Worm (Caenorhabditis elegans) whole organism, L3 larva: Measurements from ENCODE around the gene C27A2.7.
A peak's percentile ranks its signal among the peaks of the same experiment; 100 is the strongest.

Experiments
- R02D3.7 ChIP-seq: fragments of 150-350 bp; optimal IDR thresholded peaks from 2 replicates; lab custom pipeline; 2014; ENCODE audit warnings: missing biosample characterization, missing genetic modification characterization
- ZK546.5 ChIP-seq: sonication (generic microtip); optimal IDR thresholded peaks from 2 replicates; lab custom pipeline; 2017; ENCODE audit warnings: missing biosample characterization, missing genetic modification characterization
- ceh-28 ChIP-seq: fragments of 150-350 bp; optimal IDR thresholded peaks from 2 replicates; lab custom pipeline; 2014; ENCODE audit warnings: missing biosample characterization, missing genetic modification reagents, missing genetic modification characterization
- fkh-2 ChIP-seq: fragments of 150-350 bp; optimal IDR thresholded peaks from 2 replicates; lab custom pipeline; 2014; ENCODE audit warnings: missing biosample characterization, missing genetic modification reagents, missing genetic modification characterization
- lsy-12 ChIP-seq: sonication (generic microtip); optimal IDR thresholded peaks from 2 replicates; lab custom pipeline; 2016; ENCODE audit warnings: mild to moderate bottlenecking, missing genetic modification characterization, missing compliant biosample characterization
- nfya-1 ChIP-seq: sonication (generic microtip); optimal IDR thresholded peaks from 2 replicates; lab custom pipeline; 2017; ENCODE audit warnings: missing genetic modification characterization, mild to moderate bottlenecking, missing compliant biosample characterization, antibody characterized with exemption, moderate library complexity; ENCODE audit not compliant: insufficient read depth
- ztf-11 ChIP-seq: fragments of 150-350 bp; optimal IDR thresholded peaks from 2 replicates; lab custom pipeline; 2014; ENCODE audit warnings: missing biosample characterization, missing genetic modification characterization

DNA sequence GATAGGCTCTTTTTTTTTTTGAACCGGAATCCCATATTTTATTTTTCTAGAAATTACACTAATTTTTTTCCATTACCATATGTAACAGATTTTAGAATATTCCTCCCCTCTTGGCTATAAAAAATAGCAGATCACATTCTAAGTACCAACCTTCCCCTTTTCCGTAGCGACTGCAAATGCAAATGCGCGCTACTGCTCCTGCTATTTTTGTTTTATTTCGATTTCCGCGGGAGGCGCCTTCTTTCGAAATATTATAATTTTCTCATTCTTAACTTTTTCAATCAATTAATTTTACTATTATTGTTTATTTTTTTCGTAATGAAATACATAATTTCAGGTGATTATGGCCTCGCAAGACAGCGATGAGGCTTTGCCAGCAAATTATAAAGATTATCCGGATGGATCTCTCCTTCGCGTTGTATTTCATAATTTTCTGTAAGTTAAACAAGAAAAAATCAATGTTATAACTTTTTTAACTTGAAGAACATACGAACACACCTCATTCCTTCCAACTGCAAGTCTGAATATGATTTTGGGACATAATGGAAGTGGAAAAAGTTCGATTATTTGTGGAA lies 9.3 kb downstream of the C27A2.7 start, which contains the start of gene smc-5:
- peak; percentile 81 for TF ChIP-seq nfya-1 (tag; lab: Kevin White, UChicago)
- TF ChIP-seq fkh-2, result no peak
- peak; percentile 23 for TF ChIP-seq R02D3.7 (tag; lab: Kevin White, UChicago)
- no peak for TF ChIP-seq lsy-12
- no peak for TF ChIP-seq ztf-11 (tag; lab: Kevin White, UChicago)
- TF ChIP-seq ceh-28 (tag; lab: Kevin White, UChicago), result no peak
- no peak for TF ChIP-seq ZK546.5
